Fruit fly (Drosophila melanogaster): ENCODE data around the gene CG1695.
A peak's percentile ranks its signal among the peaks of the same experiment; 100 is the strongest.

Gene CG1695

dm6 chrX:20481404-20481803 lies 47.7 kb downstream of the CG1695 start (continued):
- TF ChIP-seq crol (GFP tag; IDR thresholded peaks at IDR 0.05) (peak; percentile 38; the same call in 1 of the 2 replicates), CG12744 (GFP tag; optimal IDR thresholded peaks at IDR 0.05) (no peak), Fer1 (GFP tag; optimal IDR thresholded peaks at IDR 0.05) (peak; percentile 29), exex (tag; optimal IDR thresholded peaks at IDR 0.05) (peak; percentile 76), row (GFP tag; IDR thresholded peaks at IDR 0.05) (no peak), CG3281 (GFP tag; optimal IDR thresholded peaks at IDR 0.05) (peak; percentile 5)

- TF ChIP-seq CG12659 (GFP tag; optimal IDR thresholded peaks at IDR 0.05) (peak; percentile 18), dysf (GFP tag; IDR thresholded peaks at IDR 0.05) (peak; percentile 52; the same call in 1 of the 3 replicates), CG2678 (tag; optimal IDR thresholded peaks at IDR 0.05) (peak; percentile 36), crol (GFP tag; IDR thresholded peaks at IDR 0.05) (peak; percentile 90), CG11504 (tag; optimal IDR thresholded peaks at IDR 0.05) (peak; percentile 38), Optix (GFP tag; IDR thresholded peaks at IDR 0.05) (no peak), hkb (optimal IDR thresholded peaks at IDR 0.05) (no peak), hkb (GFP tag; IDR thresholded peaks at IDR 0.05) (0 out of 2 replicates have a peak, but pooled peaks have one; percentile 49), HLH3B (GFP tag; IDR thresholded peaks at IDR 0.05) (no peak), Gug (GFP tag; IDR thresholded peaks at IDR 0.05) (0 out of 4 replicates have a peak, but pooled peaks have one; percentile 15), Dll (GFP tag; IDR thresholded peaks at IDR 0.05; ENCODE audit: partially characterized antibody) (no peak), CG10543 (GFP tag; optimal IDR thresholded peaks at IDR 0.05) (no peak), gem (tag; optimal IDR thresholded peaks at IDR 0.05) (peak; percentile 20), CG8290 (GFP tag; optimal IDR thresholded peaks at IDR 0.05) (no peak), CG8290 (tag; optimal IDR thresholded peaks at IDR 0.05) (peak in 1 of 2 experiments; percentile 9), lab (GFP tag; optimal IDR thresholded peaks at IDR 0.05) (peak; percentile 7), Abd-B (GFP tag; optimal IDR thresholded peaks at IDR 0.05) (peak; percentile 14), CG32532 (GFP tag; IDR thresholded peaks at IDR 0.05) (0 out of 2 replicates have a peak, but pooled peaks have one; percentile 5), Hr51 (GFP tag; optimal IDR thresholded peaks at IDR 0.05) (peak in 1 of 2 experiments; percentile 6), CG3838 (GFP tag; optimal IDR thresholded peaks at IDR 0.05) (no peak), hb (GFP tag; IDR thresholded peaks at IDR 0.05; ENCODE audit: partially characterized antibody) (no peak), sens (GFP tag) (peak; percentile 39), CG8765 (GFP tag; IDR thresholded peaks at IDR 0.05) (no peak), Meics (GFP tag; optimal IDR thresholded peaks at IDR 0.05) (peak; percentile 3), CG7556 (GFP tag; optimal IDR thresholded peaks at IDR 0.05) (no peak), sisA (GFP tag; IDR thresholded peaks at IDR 0.05) (0 out of 2 replicates have a peak, but pooled peaks have one; percentile 17), CG7839 (tag; optimal IDR thresholded peaks at IDR 0.05) (peak; percentile 11), CG18599 (GFP tag; optimal IDR thresholded peaks at IDR 0.05) (peak; percentile 0), CG12236 (GFP tag; optimal IDR thresholded peaks at IDR 0.05) (no peak), CG3281 (GFP tag; optimal IDR thresholded peaks at IDR 0.05) (peak; percentile 22), CG2199 (GFP tag; IDR thresholded peaks at IDR 0.05) (no peak), Xbp1 (GFP tag; optimal IDR thresholded peaks at IDR 0.05) (peak; percentile 2), CG31441 (GFP tag; IDR thresholded peaks at IDR 0.05) (no peak), amos (GFP tag; IDR thresholded peaks at IDR 0.05; ENCODE audit: partially characterized antibody) (0 out of 2 replicates have a peak, but pooled peaks have one; percentile 11), nom (GFP tag; optimal IDR thresholded peaks at IDR 0.05) (peak; percentile 19), CG8944 (GFP tag; optimal IDR thresholded peaks at IDR 0.05) (no peak), CG3163 (GFP tag; optimal IDR thresholded peaks at IDR 0.05) (no peak), CG9932 (GFP tag; IDR thresholded peaks at IDR 0.05) (0 out of 2 replicates have a peak, but pooled peaks have one; percentile 7), wdn (GFP tag; IDR thresholded peaks at IDR 0.05) (no peak; the same call in 1 of the 2 replicates), Rfx (GFP tag; IDR thresholded peaks at IDR 0.05) (0 out of 2 replicates have a peak, but pooled peaks have one; percentile 12), dmrt99B (tag; optimal IDR thresholded peaks at IDR 0.05) (peak; percentile 13), grau (tag; optimal IDR thresholded peaks at IDR 0.05) (peak; percentile 47), CG12104 (GFP tag; optimal IDR thresholded peaks at IDR 0.05) (no peak)
These were observed 49.2 kb downstream of the CG1695 start for dm6 chrX:20482790-20483564.

Data from whole organism, embryonic.